Worm (Caenorhabditis elegans): ENCODE data around the gene clec-245.

ce11 chrV:18168266-18168665 is 20.0 kb downstream of the clec-245 start, which contains the start of gene C14A6.7:
- no peak for TF ChIP-seq tbx-2 (tag; optimal IDR thresholded peaks at IDR 0.05)
- TF ChIP-seq unc-62 (GFP tag; optimal IDR thresholded peaks at IDR 0.05) = no peak
- no peak for TF ChIP-seq ZK546.5 (tag; optimal IDR thresholded peaks at IDR 0.05)
- no peak for TF ChIP-seq aly-2 (tag; optimal IDR thresholded peaks at IDR 0.05)
- no peak for TF ChIP-seq snpc-4 (tag; optimal IDR thresholded peaks at IDR 0.05)
- TF ChIP-seq ceh-82 (tag; optimal IDR thresholded peaks at IDR 0.05) = no peak

Measured in whole organism, L3 larva.